Worm (Caenorhabditis elegans) whole organism, L4 larva: ENCODE results near the gene BE10.4.

Source experiments
- aha-1 ChIP-seq: fragments of 150-350 bp; peaks from one replicate; lab custom pipeline; 2014; ENCODE audit warnings: missing biosample characterization, missing genetic modification characterization
- hif-1 ChIP-seq, 2 experiments: sonication (generic microtip); optimal IDR thresholded peaks; 2 replicates each; lab custom pipeline; 2016 to 2017; ENCODE audit warnings: missing compliant biosample characterization in 2 of 2, missing genetic modification characterization in 2 of 2, missing genetic modification reagents in 2 of 2, missing genotype in 2 of 2, mild to moderate bottlenecking in 1 of 2
- nhr-10 ChIP-seq: fragments of 150-350 bp; optimal IDR thresholded peaks from 2 replicates; lab custom pipeline; 2014; ENCODE audit warnings: missing biosample characterization, missing genetic modification characterization

BE10.4 gene

DNA sequence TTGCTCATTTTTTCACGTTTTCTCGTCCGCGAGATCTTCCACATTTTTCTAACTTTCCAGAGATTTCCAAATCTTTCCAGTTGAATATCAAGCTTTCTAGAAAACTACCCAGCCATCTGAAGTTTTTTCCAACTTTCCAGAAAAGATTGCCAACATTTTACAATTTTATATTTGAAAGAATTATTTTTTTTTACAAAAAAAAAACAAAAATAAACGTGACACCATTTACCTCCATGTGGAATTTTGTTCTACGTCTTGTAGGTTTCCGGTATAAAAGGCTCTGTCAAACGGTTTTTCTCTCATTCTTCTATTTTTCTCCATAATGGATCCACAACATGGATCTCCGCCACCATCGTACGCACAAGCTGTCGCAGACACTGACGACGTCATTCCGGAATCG, 51.4 kb downstream of the BE10.4 start, which contains the start of gene Y37D8A.8:
Gene Y37D8A.8, plus strand, starts transcription at position 301 of the 400 bp plus-strand sequence.
- TF ChIP-seq aha-1 (peak; percentile 39), nhr-10 (no peak), hif-1 (tag; optimal IDR thresholded peaks at IDR 0.05; lab: Kevin White, UChicago) (no peak)
